Worm (Caenorhabditis elegans) whole organism, young adult: ENCODE results near the gene C16A11.5.

Experiments used
- atf-7 ChIP-seq: sonication (generic microtip); optimal IDR thresholded peaks from 2 replicates; lab custom pipeline; 2017; ENCODE audit warnings: mild to moderate bottlenecking, missing genetic modification characterization, missing compliant biosample characterization
- dox-1 ChIP-seq: fragments of 200-800 bp; sonication (Bioruptor generic); IDR thresholded peaks from 2 replicates; pipeline ENCODE4 v1.3.6; 2022; ENCODE audit warnings: missing genetic modification reagents, missing genetic modification characterization, missing compliant biosample characterization
- mcd-1 ChIP-seq: fragments of 200-800 bp; sonication (Bioruptor generic); IDR thresholded peaks from 2 replicates; pipeline ENCODE4 v1.3.6; 2022; ENCODE audit warnings: missing genetic modification reagents, missing genetic modification characterization, missing compliant biosample characterization

ce11 chrII:4179897-4180296 lies 43.2 kb upstream of the C16A11.5 start, which contains the start of gene R03H10.1:
- no peak for TF ChIP-seq mcd-1
- no peak for TF ChIP-seq dox-1 (GFP tag; lab: Robert Waterston, UW)
- TF ChIP-seq atf-7 (tag; lab: Kevin White, UChicago) = no peak
